Worm (Caenorhabditis elegans) whole organism, dauer: ENCODE results near the gene mtl-1.

Experiments
- unc-62 ChIP-seq: sonication (generic microtip); optimal IDR thresholded peaks from 2 replicates; lab custom pipeline; 2017; ENCODE audit warnings: missing biosample characterization, missing genetic modification reagents, missing genetic modification characterization

mtl-1 gene

DNA sequence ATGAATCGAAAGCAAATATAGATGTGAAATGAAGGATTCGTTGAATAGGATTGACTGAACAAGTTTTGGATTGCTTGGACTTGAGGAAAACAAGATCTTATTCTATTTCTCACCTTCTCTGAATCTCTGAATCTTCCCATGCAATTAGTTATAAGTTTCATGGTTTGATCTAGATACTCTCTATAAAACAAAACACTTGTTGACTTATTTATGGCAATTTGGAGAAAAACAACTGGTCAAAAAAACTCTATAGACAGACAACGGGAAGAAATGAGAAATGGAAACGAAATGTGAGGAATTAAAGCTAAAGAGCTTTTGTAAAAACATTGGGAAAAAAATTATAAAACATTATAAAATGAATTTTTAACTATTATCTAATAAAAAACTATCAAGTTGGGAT is 3.0 kb upstream of the mtl-1 start, which contains the start of gene W02F12.8:
W02F12.8 (minus strand) TSS at position 101 of the 400 bp plus-strand sequence.
- no peak for TF ChIP-seq unc-62 (GFP tag; lab: Kevin White, UChicago)

DNA sequence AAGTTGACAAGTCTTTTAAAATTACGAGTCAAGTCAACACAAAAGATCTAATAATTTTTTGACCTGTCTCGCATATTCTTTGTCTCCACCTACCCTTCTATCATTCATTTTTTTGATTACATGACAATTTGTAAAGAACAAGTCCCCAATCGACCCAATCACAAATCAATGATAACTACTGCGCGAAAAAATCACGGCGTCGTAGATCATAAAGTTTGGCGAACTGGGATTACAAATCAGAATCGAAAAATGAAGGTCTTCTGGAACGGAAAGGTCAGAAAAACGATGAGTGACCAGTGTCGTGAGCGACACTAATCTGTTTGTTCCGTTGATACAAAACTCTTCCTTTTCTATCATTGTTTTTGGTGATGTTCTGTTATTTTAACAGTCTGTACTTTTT is 1.6 kb downstream of the mtl-1 start:
- no peak for TF ChIP-seq unc-62 (GFP tag; lab: Kevin White, UChicago)

DNA sequence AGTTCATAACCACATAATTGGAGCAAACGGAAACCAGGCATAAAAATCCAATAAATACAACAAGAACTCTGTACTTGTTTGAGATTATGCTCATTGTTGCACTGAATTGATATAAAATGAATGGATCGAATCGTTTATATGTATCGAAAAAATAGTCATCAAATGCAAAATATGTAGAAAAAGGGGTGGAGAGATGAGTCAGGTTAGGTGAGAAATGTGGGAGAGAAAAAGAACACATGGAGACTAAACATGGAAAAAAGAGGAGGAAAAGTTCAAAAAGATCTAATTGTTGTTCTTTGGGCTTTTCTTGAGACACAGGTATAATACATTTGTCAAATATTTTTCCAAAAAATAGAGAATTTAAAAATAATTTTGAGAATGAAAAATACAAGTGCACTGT is 3.3 kb downstream of the mtl-1 start, which contains the start of gene K11G9.5:
K11G9.5 (minus strand) TSS at position 101 of the 400 bp plus-strand sequence.
- TF ChIP-seq unc-62 (GFP tag; lab: Kevin White, UChicago), result no peak

DNA sequence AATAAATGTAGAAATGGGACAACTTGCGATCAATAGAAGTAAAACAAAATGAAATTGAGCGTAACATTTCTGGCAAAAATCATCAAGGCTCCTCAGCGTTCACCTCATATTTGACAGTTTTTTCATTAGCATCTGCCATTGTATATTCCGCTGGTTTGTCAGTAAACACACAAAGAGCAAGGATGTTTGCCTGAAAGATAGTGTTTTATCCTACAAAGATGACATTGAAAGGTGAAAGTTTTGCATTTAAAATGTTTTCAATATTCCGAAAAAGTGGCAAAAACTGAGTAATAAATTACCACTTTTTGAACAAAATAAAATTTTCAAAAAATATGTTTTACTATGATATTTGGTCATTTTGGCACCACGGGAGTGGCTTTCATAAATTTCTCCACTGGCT is 5.7 kb downstream of the mtl-1 start:
- no peak for TF ChIP-seq unc-62 (GFP tag; lab: Kevin White, UChicago)

DNA sequence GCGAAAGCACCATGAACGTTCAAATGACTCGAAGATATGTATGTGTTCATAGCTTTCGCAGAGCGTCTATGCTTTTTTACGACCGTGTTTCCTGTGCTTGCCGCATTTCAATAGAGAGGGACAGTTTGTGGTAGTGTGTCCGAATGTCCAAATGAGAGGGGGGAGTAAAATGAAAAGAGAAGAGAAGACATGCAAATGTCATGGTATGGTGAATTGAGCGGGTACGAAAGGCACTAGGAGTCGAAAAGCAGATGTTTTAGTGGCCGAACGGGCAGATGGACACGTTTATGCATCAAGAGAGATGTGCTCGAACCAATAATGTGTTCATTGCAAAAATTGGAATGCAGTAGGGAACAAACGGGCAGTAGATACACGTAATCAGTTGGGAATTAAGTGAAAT is 6.2 kb downstream of the mtl-1 start:
- no peak for TF ChIP-seq unc-62 (GFP tag; lab: Kevin White, UChicago)

DNA sequence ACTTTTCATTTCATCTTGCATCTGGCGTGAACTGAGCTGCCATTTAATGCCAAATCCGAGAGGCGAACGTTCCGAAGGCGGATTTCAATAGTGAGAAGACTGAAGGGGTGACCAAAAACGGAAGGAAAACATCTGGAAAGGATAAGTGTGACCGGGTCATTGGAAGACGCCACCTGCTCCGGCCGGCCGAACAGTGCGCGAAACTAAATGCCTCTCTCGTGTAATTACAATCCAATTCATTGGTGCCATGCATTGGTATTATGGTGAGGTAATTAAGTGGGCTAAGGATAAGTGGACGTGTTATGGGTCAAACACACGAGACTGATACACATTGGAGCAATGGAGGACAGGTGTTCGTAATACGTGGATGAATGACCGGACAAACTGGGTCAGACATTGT is 7.1 kb downstream of the mtl-1 start:
- no peak for TF ChIP-seq unc-62 (GFP tag; lab: Kevin White, UChicago)

DNA sequence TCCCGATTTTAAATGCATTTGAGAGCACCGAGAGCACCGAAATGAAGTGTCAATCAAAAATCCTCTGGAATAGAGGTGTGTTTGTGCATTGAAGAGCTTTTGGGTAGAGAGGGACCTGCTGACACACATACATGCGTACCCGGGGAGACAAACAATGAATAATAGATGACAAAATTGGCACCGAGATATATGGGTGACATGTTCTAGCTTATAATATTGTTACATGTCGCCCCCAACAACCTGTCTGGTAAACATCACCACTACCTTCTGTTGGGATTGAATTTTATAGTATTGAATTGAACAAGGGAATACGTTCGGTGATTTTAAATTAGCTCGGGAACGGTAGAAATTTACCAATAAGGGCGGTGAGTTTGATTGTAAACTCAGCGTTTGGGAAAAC is 7.9 kb downstream of the mtl-1 start:
- TF ChIP-seq unc-62 (GFP tag; lab: Kevin White, UChicago), result no peak

DNA sequence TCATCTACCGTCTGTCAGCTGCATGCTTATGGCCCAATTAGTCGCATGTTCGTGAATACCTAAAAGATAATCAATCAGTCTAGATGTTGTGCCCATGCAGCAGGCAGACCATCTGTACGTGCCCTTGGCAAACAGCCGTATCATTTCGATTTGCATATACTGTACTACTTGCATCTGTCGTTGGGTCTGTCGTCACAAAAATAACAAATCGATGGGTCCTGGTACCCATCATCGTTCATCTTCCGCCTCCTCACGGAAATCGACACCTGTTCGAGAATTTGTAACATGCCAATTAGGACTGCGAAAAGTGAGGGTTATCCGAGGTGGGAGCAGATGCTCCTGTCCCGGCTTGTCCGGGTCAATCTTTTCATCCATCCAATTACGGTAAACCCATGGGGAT is 8.4 kb downstream of the mtl-1 start:
- TF ChIP-seq unc-62 (GFP tag; lab: Kevin White, UChicago), result no peak

DNA sequence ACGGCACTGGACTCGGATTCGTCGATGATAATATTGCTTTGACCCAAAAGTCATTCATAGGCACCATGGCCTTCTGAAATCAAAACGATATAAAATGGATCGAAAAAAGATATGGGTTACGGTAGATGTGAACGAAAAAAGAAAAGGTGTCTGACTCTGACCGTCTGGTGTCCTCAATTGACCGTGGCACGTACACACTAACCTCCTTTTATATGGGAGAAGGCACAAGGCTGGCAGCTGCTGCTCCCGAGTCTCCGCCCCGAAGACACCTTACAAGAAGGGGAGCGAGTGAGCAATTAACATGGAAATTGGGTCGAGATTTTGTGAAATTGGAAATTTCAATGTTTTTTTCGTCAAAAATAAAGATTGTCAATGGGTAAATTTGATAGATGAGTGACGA is 10.2 kb downstream of the mtl-1 start, which contains the start of gene egl-46:
egl-46 (minus strand) TSS at position 73 of the 400 bp plus-strand sequence.
- TF ChIP-seq unc-62 (GFP tag; lab: Kevin White, UChicago), result no peak

DNA sequence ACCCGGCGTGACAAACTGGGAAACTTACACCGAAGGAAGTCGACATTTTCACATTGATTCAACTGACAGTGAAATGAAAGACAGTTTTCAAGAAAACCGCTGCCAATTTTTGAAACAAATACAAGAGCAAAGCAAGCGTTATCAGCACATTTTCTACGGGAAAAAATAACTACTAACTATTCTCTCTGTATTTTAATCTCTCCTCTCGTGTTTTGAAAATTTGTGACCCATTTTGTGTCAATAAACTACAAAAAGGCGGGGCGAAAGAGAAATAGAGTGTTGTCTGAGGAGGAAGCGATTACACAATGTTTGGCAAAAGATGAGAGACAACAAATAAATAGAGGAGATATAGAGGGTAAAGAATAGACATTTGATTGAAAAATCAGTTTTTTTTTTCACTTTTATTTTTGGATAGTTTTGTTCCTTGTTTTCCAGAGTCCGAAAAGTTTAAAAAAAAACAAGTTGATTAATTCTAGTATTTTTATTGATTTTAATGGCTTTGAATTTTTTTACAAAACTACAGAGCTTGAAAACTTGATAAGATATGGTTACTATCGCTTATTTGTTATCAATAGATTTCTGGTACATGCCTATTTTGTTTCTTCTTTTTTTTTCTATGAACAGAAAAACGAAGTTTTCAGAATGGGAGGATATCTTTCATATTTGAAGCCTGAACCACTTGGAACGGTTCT is 15.4 kb downstream of the mtl-1 start, which contains the start of gene cest-34:
cest-34 (plus strand) TSS at position 642 of the 692 bp plus-strand sequence.
- no peak for TF ChIP-seq unc-62 (GFP tag; lab: Kevin White, UChicago)

DNA sequence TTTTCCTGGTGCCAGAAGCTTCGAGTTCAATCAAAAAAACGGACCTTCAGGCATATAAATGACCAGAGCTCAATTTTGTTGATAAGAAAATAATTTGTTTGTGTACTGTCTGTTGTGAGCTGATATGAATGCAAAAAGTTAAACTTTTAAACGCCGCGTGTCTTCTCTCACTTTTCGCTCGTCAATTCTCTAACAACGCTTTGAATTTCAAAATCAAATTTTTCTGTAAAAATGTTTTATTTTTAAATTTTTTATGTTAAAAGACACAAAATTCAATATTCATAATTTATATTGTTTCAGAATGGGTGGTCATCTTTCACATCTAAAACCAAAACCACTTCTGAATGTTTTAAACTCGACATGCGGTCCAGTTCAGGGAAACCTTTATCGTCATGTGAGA is 17.7 kb downstream of the mtl-1 start, which contains the start of gene cest-31:
cest-31 (plus strand) TSS at position 301 of the 400 bp plus-strand sequence.
- no peak for TF ChIP-seq unc-62 (GFP tag; lab: Kevin White, UChicago)

DNA sequence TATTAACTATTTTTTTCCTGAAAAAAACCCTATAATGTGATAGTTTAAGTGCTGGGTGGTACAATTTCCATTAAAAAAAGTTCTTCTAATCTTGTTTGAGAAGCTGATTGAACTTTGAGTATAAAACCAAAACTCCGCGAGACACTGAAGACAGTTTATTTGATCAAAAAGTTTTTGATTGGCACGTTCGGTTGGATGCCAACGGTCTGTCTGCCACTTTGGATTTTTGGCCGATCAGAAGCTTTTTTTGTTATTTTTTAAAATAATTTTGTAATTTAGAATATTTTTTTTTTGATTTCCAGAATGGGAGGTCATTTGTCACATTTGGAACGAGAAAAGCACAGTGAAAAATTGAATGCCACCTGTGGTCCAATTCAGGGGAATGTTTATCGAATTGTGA is 22.1 kb downstream of the mtl-1 start, which contains the start of gene cest-28:
cest-28 (plus strand) TSS at position 301 of the 400 bp plus-strand sequence.
- no peak for TF ChIP-seq unc-62 (GFP tag; lab: Kevin White, UChicago)

DNA sequence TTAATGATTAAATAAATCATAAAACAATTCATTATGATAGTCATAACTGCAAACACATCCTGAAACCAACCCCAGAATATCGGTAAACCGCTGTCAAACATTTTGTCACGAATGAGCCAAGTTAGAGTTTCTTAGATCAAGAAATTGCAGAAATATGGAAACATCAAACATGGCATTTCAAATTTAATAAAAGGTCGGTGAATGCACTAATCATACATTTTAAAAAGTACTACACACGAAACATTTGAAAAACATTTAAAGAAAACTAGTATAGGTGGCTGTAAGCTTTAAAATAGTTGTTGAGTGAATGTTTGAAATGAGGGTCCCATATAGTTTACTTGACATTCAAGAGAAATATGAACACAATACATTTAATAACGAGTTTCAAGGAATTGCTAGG is 22.9 kb downstream of the mtl-1 start, which contains the start of gene str-180:
str-180 (minus strand) TSS at position 101 of the 400 bp plus-strand sequence.
- TF ChIP-seq unc-62 (GFP tag; lab: Kevin White, UChicago), result no peak

DNA sequence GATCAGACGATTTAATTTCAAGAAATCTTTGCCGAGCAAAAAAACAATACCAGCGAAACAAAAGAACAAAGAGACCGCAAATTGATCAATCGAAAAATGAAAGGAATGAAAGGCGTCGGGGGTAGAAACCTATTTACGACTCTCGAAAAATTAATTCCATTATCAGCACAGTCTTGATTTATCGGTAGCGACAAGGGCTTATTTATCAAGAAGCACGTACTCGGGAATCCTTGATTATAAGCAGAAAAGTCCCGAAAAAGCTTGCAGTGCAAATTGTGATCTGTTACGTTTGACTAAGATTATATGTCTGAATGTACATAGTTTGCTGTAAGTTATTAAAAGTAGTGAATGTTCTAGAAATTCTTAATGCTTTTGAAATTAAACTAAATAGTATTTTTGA is 25.1 kb downstream of the mtl-1 start:
- no peak for TF ChIP-seq unc-62 (GFP tag; lab: Kevin White, UChicago)

DNA sequence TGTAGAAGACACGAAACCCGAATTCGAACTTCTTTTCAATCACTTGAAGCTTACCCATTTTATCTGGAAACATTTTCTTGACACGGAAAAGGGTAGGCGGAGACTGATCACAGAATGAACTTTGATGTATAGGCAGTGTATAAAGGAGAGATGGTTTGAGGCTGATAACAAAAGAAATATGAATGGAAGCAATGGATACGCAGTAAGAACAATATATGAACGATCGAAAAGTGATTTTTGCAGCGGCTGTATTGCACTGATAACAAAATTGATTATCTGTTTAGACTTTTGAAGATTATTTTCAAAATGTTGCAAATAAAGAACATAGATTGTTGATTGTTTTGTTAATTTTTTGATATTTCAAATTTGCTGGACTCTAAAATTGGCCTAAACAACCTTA is 25.9 kb downstream of the mtl-1 start, which contains the start of gene pmp-5:
pmp-5 (minus strand) TSS at position 63 of the 400 bp plus-strand sequence.
- no peak for TF ChIP-seq unc-62 (GFP tag; lab: Kevin White, UChicago)

DNA sequence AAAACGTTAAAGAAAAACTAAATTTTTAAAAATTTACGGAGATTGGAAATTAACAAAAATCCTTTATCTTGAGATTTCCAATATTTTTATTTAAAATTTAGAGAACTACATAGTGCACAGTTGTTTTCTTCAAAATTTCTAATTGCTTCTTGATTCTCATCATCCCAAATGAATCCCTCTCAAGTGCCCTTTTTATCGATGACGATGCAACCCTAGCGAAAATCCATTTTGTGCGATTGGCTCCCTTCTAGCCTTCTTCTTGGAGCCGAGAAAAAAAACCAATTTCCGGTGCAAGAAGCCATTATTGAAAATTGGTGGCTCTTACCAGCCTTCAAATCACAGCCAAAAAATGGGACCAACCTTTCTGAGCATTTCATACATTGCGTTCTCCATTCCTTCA is 29.2 kb downstream of the mtl-1 start:
- no peak for TF ChIP-seq unc-62 (GFP tag; lab: Kevin White, UChicago)

DNA sequence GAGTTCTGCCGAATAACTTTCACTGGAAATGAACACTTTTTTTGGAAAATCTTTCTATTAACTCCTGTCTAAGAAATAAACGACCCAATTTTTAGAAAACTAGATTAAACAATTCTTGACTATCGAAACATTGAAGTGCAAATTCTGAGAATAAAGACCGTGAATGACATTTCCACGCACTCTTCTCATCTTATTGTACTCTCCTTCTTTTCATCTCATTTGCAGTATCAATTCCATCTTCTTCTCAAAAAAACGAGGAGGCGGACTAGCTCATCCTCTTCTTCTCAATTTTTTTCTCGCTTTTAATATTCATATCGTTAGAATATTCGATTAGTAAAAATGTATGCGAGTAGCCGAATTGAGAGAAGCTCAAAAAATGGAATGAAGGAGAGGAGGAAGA is 30.0 kb downstream of the mtl-1 start:
- no peak for TF ChIP-seq unc-62 (GFP tag; lab: Kevin White, UChicago)
